Worm (Caenorhabditis elegans) whole organism, early embryonic: ENCODE measurements around the gene gad-1.

Source experiments
- ama-1 ChIP-seq: fragments of 150-350 bp; optimal IDR thresholded peaks from 2 replicates; lab custom pipeline; 2014
- ceh-13 ChIP-seq: fragments of 200-800 bp; sonication (Bioruptor generic); optimal IDR thresholded peaks from 2 replicates; lab custom pipeline; 2018; ENCODE audit warnings: mild to moderate bottlenecking, missing genetic modification characterization, missing compliant biosample characterization
- ceh-36 ChIP-seq: sonication (generic microtip); optimal IDR thresholded peaks from 2 replicates; lab custom pipeline; 2016; ENCODE audit warnings: missing genetic modification characterization, inconsistent platforms, missing compliant biosample characterization
- hmbx-1 ChIP-seq: sonication (generic microtip); optimal IDR thresholded peaks from 2 replicates; lab custom pipeline; 2016; ENCODE audit warnings: mild to moderate bottlenecking, missing genetic modification characterization, missing compliant biosample characterization
- pes-1 ChIP-seq: fragments of 200-800 bp; sonication (Bioruptor generic); IDR thresholded peaks from 2 replicates; pipeline ENCODE4 v1.3.6; 2022; ENCODE audit warnings: missing genetic modification reagents, missing genetic modification characterization, missing compliant biosample characterization
- scrt-1 ChIP-seq: fragments of 200-800 bp; sonication (Bioruptor generic); IDR thresholded peaks from 2 replicates; pipeline ENCODE4 v1.3.6; 2022; ENCODE audit warnings: missing genetic modification characterization, missing compliant biosample characterization
- sea-1 ChIP-seq: fragments of 200-800 bp; sonication (Bioruptor generic); conservative IDR thresholded peaks from 2 replicates; pipeline ENCODE4 v1.3.6; 2022; ENCODE audit warnings: missing genetic modification characterization, missing compliant biosample characterization
- tbx-11 ChIP-seq: fragments of 200-800 bp; sonication (Bioruptor generic); IDR thresholded peaks from 2 replicates; pipeline ENCODE4 v1.3.6; 2022; ENCODE audit warnings: missing genetic modification characterization, missing compliant biosample characterization

- TF ChIP-seq hmbx-1 (tag; lab: Kevin White, UChicago) (no peak), ama-1 (no peak), ceh-13 (GFP tag; lab: Kevin White, UChicago) (no peak), scrt-1 (no peak), ceh-36 (no peak), tbx-11 (no peak), pes-1 (GFP tag; lab: Robert Waterston, UW) (no peak), sea-1 (GFP tag; lab: Robert Waterston, UW) (no peak)
Observed at ce11 chrV:6399831-6400230, 33.5 kb downstream of the gad-1 start, which contains the start of gene gfi-1.
